Fruit fly (Drosophila melanogaster): ENCODE results near the gene org-1.

DNA sequence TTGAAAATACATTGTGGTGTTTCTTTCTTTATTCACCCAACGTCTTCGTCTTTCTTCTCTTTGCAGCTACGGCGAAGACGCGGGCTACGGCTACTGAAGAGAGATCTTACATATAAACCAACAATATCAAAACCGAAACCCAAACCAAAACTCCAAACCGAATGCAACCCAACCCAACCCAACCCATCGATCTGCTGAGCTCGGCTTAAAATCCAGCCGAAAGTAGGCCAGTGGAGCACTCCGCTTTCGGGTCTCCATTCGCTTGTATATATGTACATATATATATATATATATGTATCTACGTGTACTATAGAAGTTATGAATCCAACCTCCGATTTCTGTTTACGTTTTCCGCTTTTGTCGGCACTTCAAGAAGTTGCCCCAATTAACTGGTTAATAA, 20.8 kb upstream of the org-1 start:
- no peak for TF ChIP-seq pan (optimal IDR thresholded peaks at IDR 0.05)
- no peak for TF ChIP-seq Dll (optimal IDR thresholded peaks at IDR 0.05)
- no peak for TF ChIP-seq EcR (GFP tag; optimal IDR thresholded peaks at IDR 0.05)
- no peak for TF ChIP-seq psq (optimal IDR thresholded peaks at IDR 0.05)
- no peak for TF ChIP-seq CG8478 (optimal IDR thresholded peaks at IDR 0.05)
